Worm (Caenorhabditis elegans) whole organism, L2 larva: ENCODE results near the gene C08E8.4.

Experiments
- mdl-1 ChIP-seq, 2 experiments: fragments of 150-350 bp in 1 of 2; sonication (generic microtip) in 1 of 2; optimal IDR thresholded peaks; 2 replicates each; lab custom pipeline; 2017; ENCODE audit warnings: missing biosample characterization in 2 of 2, missing genetic modification characterization in 2 of 2
- nhr-21 ChIP-seq: fragments of 150-350 bp; optimal IDR thresholded peaks from 2 replicates; lab custom pipeline; 2014; ENCODE audit warnings: missing biosample characterization, missing genetic modification characterization
- unc-62 ChIP-seq: fragments of 150-350 bp; optimal IDR thresholded peaks from 2 replicates; lab custom pipeline; 2014; ENCODE audit warnings: missing biosample characterization, missing genetic modification reagents, missing genetic modification characterization

- TF ChIP-seq unc-62, result no peak
- TF ChIP-seq nhr-21, result no peak
- TF ChIP-seq mdl-1 (tag; optimal IDR thresholded peaks at IDR 0.05; lab: Kevin White, UChicago), result no peak
Measured at ce11 chrV:18364558-18364957, 7.1 kb upstream of the C08E8.4 start, which contains the start of gene C08E8.9.
